Fruit fly (Drosophila melanogaster): ENCODE results near the gene Atg17.
A peak's percentile ranks its signal among the peaks of the same experiment; 100 is the strongest.

- TF ChIP-seq cnc (optimal IDR thresholded peaks at IDR 0.05) (no peak), kay (GFP tag; ENCODE audit: borderline replicate concordance) (no peak), CG12768 (GFP tag; optimal IDR thresholded peaks at IDR 0.05) (peak; percentile 2), Mnt (GFP tag; optimal IDR thresholded peaks at IDR 0.05) (peak; percentile 25), cic (GFP tag; optimal IDR thresholded peaks at IDR 0.05) (no peak), CG1620 (GFP tag; optimal IDR thresholded peaks at IDR 0.05) (no peak)
Measured at dm6 chr3R:5636519-5637430, 32.7 kb upstream of the Atg17 start, which contains the start of the genes CG31548 and CG12170.

All from whole organism, adult.